1 fruit fly cellular context compared by ENCODE assay signal in genomic region chr2L:13295978-13296702, dm6.
TF ChIP-seq lines count a peak whose summit lies in the region.

No protein-coding gene starts in this region.

TF ChIP-seq in whole organism, embryonic, 481 proteins besides CTCF, POLR2A, EP300 and RAD21 (continued from another document):
- peak; percentile 79 for TF ChIP-seq abd-A (tag; optimal IDR thresholded peaks at IDR 0.05; lab: Kevin White, UChicago)
- peak; percentile 88 for TF ChIP-seq stwl (tag; optimal IDR thresholded peaks at IDR 0.05; lab: Kevin White, UChicago)
- peak; percentile 96 for TF ChIP-seq CG10321 (GFP tag; IDR thresholded peaks at IDR 0.05; lab: Robert Waterston, UW)
- TF ChIP-seq CG3995 (GFP tag; optimal IDR thresholded peaks at IDR 0.05; lab: Kevin White, UChicago): no peak
- 0 out of 3 replicates have a peak, but pooled peaks have one; percentile 38 for TF ChIP-seq CG16813 (GFP tag; IDR thresholded peaks at IDR 0.05; lab: Robert Waterston, UW; ENCODE audit: partially characterized antibody)
- TF ChIP-seq CG8281 (tag; optimal IDR thresholded peaks at IDR 0.05; lab: Kevin White, UChicago): no peak
- peak; percentile 40; the same call in 1 of the 2 replicates for TF ChIP-seq Scr (GFP tag; IDR thresholded peaks at IDR 0.05; lab: Robert Waterston, UW; ENCODE audit: partially characterized antibody)
- no peak for TF ChIP-seq klu (GFP tag; IDR thresholded peaks at IDR 0.05; lab: Robert Waterston, UW)
- TF ChIP-seq CG4328 (GFP tag; optimal IDR thresholded peaks at IDR 0.05; lab: Kevin White, UChicago): no peak
- TF ChIP-seq pzg (GFP tag; optimal IDR thresholded peaks at IDR 0.05; lab: Kevin White, UChicago): peak; percentile 85
- 0 out of 2 replicates have a peak, but pooled peaks have one; percentile 23 for TF ChIP-seq Rfx (GFP tag; IDR thresholded peaks at IDR 0.05; lab: Robert Waterston, UW)
- no peak for TF ChIP-seq CG4730 (GFP tag; IDR thresholded peaks at IDR 0.05; lab: Robert Waterston, UW)
- TF ChIP-seq CG15696 (tag; optimal IDR thresholded peaks at IDR 0.05; lab: Kevin White, UChicago): no peak
- peak; percentile 60; the same call in 1 of the 2 replicates for TF ChIP-seq amos (GFP tag; IDR thresholded peaks at IDR 0.05; lab: Robert Waterston, UW; ENCODE audit: partially characterized antibody)
- TF ChIP-seq disco-r (GFP tag; optimal IDR thresholded peaks at IDR 0.05; lab: Kevin White, UChicago): peak; percentile 9
- TF ChIP-seq Fer1 (GFP tag; optimal IDR thresholded peaks at IDR 0.05; lab: Kevin White, UChicago): peak; percentile 22
- no peak for TF ChIP-seq NFAT (GFP tag; IDR thresholded peaks at IDR 0.05; lab: Robert Waterston, UW)
- TF ChIP-seq CG1832 (GFP tag; optimal IDR thresholded peaks at IDR 0.05; lab: Kevin White, UChicago): peak; percentile 57
- TF ChIP-seq CG17186 (GFP tag; optimal IDR thresholded peaks at IDR 0.05; lab: Kevin White, UChicago): peak; percentile 44
- TF ChIP-seq Vsx1 (GFP tag; optimal IDR thresholded peaks at IDR 0.05; lab: Kevin White, UChicago): no peak
- TF ChIP-seq chm (GFP tag; IDR thresholded peaks at IDR 0.05; lab: Robert Waterston, UW): no peak
- TF ChIP-seq Stat92E (GFP tag; optimal IDR thresholded peaks at IDR 0.05; lab: Kevin White, UChicago): peak in 1 of 3 experiments; percentile 26
- TF ChIP-seq Oli (tag; optimal IDR thresholded peaks at IDR 0.05; lab: Kevin White, UChicago): no peak
- TF ChIP-seq nmo (GFP tag; optimal IDR thresholded peaks at IDR 0.05; lab: Kevin White, UChicago): peak; percentile 70
- TF ChIP-seq slou (GFP tag; optimal IDR thresholded peaks at IDR 0.05; lab: Kevin White, UChicago): no peak
- peak; percentile 39; the same call in 1 of the 4 replicates for TF ChIP-seq Dll (GFP tag; IDR thresholded peaks at IDR 0.05; lab: Robert Waterston, UW; ENCODE audit: partially characterized antibody)
- peak; percentile 46 for TF ChIP-seq Mes4 (GFP tag; optimal IDR thresholded peaks at IDR 0.05; lab: Kevin White, UChicago)
- TF ChIP-seq toy (GFP tag; IDR thresholded peaks at IDR 0.05; lab: Robert Waterston, UW): no peak
- no peak for TF ChIP-seq D19A (tag; optimal IDR thresholded peaks at IDR 0.05; lab: Kevin White, UChicago)
- peak; percentile 27 for TF ChIP-seq CG9797 (GFP tag; optimal IDR thresholded peaks at IDR 0.05; lab: Kevin White, UChicago)
- TF ChIP-seq CG8290 (GFP tag; optimal IDR thresholded peaks at IDR 0.05; lab: Kevin White, UChicago): peak; percentile 13
- TF ChIP-seq CG8290 (tag; optimal IDR thresholded peaks at IDR 0.05; lab: Kevin White, UChicago): no peak
- TF ChIP-seq onecut (GFP tag; IDR thresholded peaks at IDR 0.05; lab: Robert Waterston, UW): peak; percentile 97
- peak; percentile 43 for TF ChIP-seq zen (tag; optimal IDR thresholded peaks at IDR 0.05; lab: Kevin White, UChicago)
- no peak for TF ChIP-seq ro (GFP tag; IDR thresholded peaks at IDR 0.05; lab: Robert Waterston, UW)
- TF ChIP-seq CG42726 (GFP tag; IDR thresholded peaks at IDR 0.05; lab: Robert Waterston, UW; ENCODE audit: partially characterized antibody): 0 out of 2 replicates have a peak, but pooled peaks have one; percentile 42
- TF ChIP-seq Dip2 (GFP tag; IDR thresholded peaks at IDR 0.05; lab: Robert Waterston, UW): no peak
- peak; percentile 84 for TF ChIP-seq HmgD (GFP tag; optimal IDR thresholded peaks at IDR 0.05; lab: Kevin White, UChicago)
- no peak for TF ChIP-seq CG12942 (GFP tag; optimal IDR thresholded peaks at IDR 0.05; lab: Kevin White, UChicago)
- peak; percentile 7 for TF ChIP-seq CrebB (tag; optimal IDR thresholded peaks at IDR 0.05; lab: Kevin White, UChicago)
- peak; percentile 70 for TF ChIP-seq sd (tag; optimal IDR thresholded peaks at IDR 0.05; lab: Kevin White, UChicago)
- no peak for TF ChIP-seq Kr (GFP tag; optimal IDR thresholded peaks at IDR 0.05; lab: Kevin White, UChicago)
- no peak; the same call in 1 of the 2 replicates for TF ChIP-seq ranshi (GFP tag; IDR thresholded peaks at IDR 0.05; lab: Robert Waterston, UW)
- peak; percentile 7 for TF ChIP-seq mam (GFP tag; optimal IDR thresholded peaks at IDR 0.05; lab: Kevin White, UChicago)
- TF ChIP-seq nau (GFP tag; optimal IDR thresholded peaks at IDR 0.05; lab: Kevin White, UChicago): peak; percentile 4
- peak; percentile 39 for TF ChIP-seq Myb (GFP tag; optimal IDR thresholded peaks at IDR 0.05; lab: Kevin White, UChicago)
- peak; percentile 98 for TF ChIP-seq Dp (GFP tag; optimal IDR thresholded peaks at IDR 0.05; lab: Kevin White, UChicago)
- TF ChIP-seq nerfin-1 (tag; optimal IDR thresholded peaks at IDR 0.05; lab: Kevin White, UChicago): peak; percentile 98
- TF ChIP-seq bbx (GFP tag; IDR thresholded peaks at IDR 0.05; lab: Robert Waterston, UW; ENCODE audit: partially characterized antibody): peak; percentile 53; the same call in 1 of the 2 replicates
- peak; percentile 40 for TF ChIP-seq hkb (optimal IDR thresholded peaks at IDR 0.05; lab: Kevin White, UChicago)
- TF ChIP-seq hkb (GFP tag; IDR thresholded peaks at IDR 0.05; lab: Robert Waterston, UW): no peak
- peak; percentile 86 for TF ChIP-seq ewg (GFP tag; optimal IDR thresholded peaks at IDR 0.05; lab: Kevin White, UChicago)
- no peak for TF ChIP-seq eyg (GFP tag; optimal IDR thresholded peaks at IDR 0.05; lab: Kevin White, UChicago)
- TF ChIP-seq Poxn (GFP tag; IDR thresholded peaks at IDR 0.05; lab: Robert Waterston, UW): no peak
- TF ChIP-seq ERR (GFP tag; optimal IDR thresholded peaks at IDR 0.05; lab: Kevin White, UChicago): no peak
- peak; percentile 59 for TF ChIP-seq Blimp-1 (GFP tag; optimal IDR thresholded peaks at IDR 0.05; lab: Kevin White, UChicago)
- TF ChIP-seq CoRest (tag; optimal IDR thresholded peaks at IDR 0.05; lab: Kevin White, UChicago): no peak
- no peak for TF ChIP-seq CG3726 (GFP tag; IDR thresholded peaks at IDR 0.05; lab: Robert Waterston, UW)
- peak; percentile 52 for TF ChIP-seq MBD-R2 (GFP tag; IDR thresholded peaks at IDR 0.05; lab: Robert Waterston, UW)
- TF ChIP-seq CG13624 (GFP tag; optimal IDR thresholded peaks at IDR 0.05; lab: Kevin White, UChicago): peak; percentile 82
- peak; percentile 1 for TF ChIP-seq CG33213 (GFP tag; optimal IDR thresholded peaks at IDR 0.05; lab: Kevin White, UChicago)
- no peak for TF ChIP-seq ase (GFP tag; IDR thresholded peaks at IDR 0.05; lab: Robert Waterston, UW)
- TF ChIP-seq MESR4 (GFP tag; optimal IDR thresholded peaks at IDR 0.05; lab: Kevin White, UChicago): peak; percentile 72
- TF ChIP-seq trem (tag; optimal IDR thresholded peaks at IDR 0.05; lab: Kevin White, UChicago): peak; percentile 47
- no peak for TF ChIP-seq CG32772 (GFP tag; IDR thresholded peaks at IDR 0.05; lab: Robert Waterston, UW)
- no peak for TF ChIP-seq Rx (GFP tag; IDR thresholded peaks at IDR 0.05; lab: Robert Waterston, UW)
- no peak for TF ChIP-seq Ssrp (tag; optimal IDR thresholded peaks at IDR 0.05; lab: Kevin White, UChicago)
- peak; percentile 48 for TF ChIP-seq Sin3A (optimal IDR thresholded peaks at IDR 0.05; lab: Kevin White, UChicago)
- peak in 1 of 2 experiments; percentile 42 for TF ChIP-seq crp (GFP tag; optimal IDR thresholded peaks at IDR 0.05; lab: Kevin White, UChicago)
- no peak for TF ChIP-seq CG5245 (GFP tag; optimal IDR thresholded peaks at IDR 0.05; lab: Kevin White, UChicago)
- TF ChIP-seq CG15601 (tag; optimal IDR thresholded peaks at IDR 0.05; lab: Kevin White, UChicago): no peak
- TF ChIP-seq CG3281 (GFP tag; optimal IDR thresholded peaks at IDR 0.05; lab: Kevin White, UChicago): peak; percentile 100
- TF ChIP-seq ato (GFP tag; IDR thresholded peaks at IDR 0.05; lab: Robert Waterston, UW; ENCODE audit: partially characterized antibody): 0 out of 2 replicates have a peak, but pooled peaks have one; percentile 48
- TF ChIP-seq pho (GFP tag; optimal IDR thresholded peaks at IDR 0.05; lab: Kevin White, UChicago): no peak
- no peak for TF ChIP-seq cad (GFP tag; optimal IDR thresholded peaks at IDR 0.05; lab: Kevin White, UChicago)
- TF ChIP-seq maf-S (GFP tag; optimal IDR thresholded peaks at IDR 0.05; lab: Kevin White, UChicago): no peak
- no peak for TF ChIP-seq Drgx (GFP tag; IDR thresholded peaks at IDR 0.05; lab: Robert Waterston, UW)
- peak; percentile 51 for TF ChIP-seq Ets97D (GFP tag; optimal IDR thresholded peaks at IDR 0.05; lab: Kevin White, UChicago)
- TF ChIP-seq sim (GFP tag; IDR thresholded peaks at IDR 0.05; lab: Robert Waterston, UW): no peak
- TF ChIP-seq CG11504 (tag; optimal IDR thresholded peaks at IDR 0.05; lab: Kevin White, UChicago): no peak
- no peak for TF ChIP-seq HLH3B (GFP tag; IDR thresholded peaks at IDR 0.05; lab: Robert Waterston, UW)
- no peak for TF ChIP-seq CG4854 (GFP tag; optimal IDR thresholded peaks at IDR 0.05; lab: Kevin White, UChicago)
- TF ChIP-seq CG12155 (GFP tag; optimal IDR thresholded peaks at IDR 0.05; lab: Kevin White, UChicago): peak; percentile 43
- no peak for TF ChIP-seq unpg (GFP tag; optimal IDR thresholded peaks at IDR 0.05; lab: Kevin White, UChicago)
- TF ChIP-seq CG4360 (GFP tag; IDR thresholded peaks at IDR 0.05; lab: Robert Waterston, UW): peak; percentile 17; the same call in 1 of the 2 replicates
- TF ChIP-seq chinmo (GFP tag; IDR thresholded peaks at IDR 0.05; lab: Robert Waterston, UW; ENCODE audit: partially characterized antibody): peak; percentile 54; the same call in 3 of the 4 replicates
- no peak for TF ChIP-seq CG13894 (tag; optimal IDR thresholded peaks at IDR 0.05; lab: Kevin White, UChicago)
- TF ChIP-seq pros (GFP tag; optimal IDR thresholded peaks at IDR 0.05; lab: Kevin White, UChicago): no peak
- peak; percentile 76 for TF ChIP-seq CG2199 (GFP tag; IDR thresholded peaks at IDR 0.05; lab: Robert Waterston, UW)
- no peak for TF ChIP-seq CG18619 (GFP tag; optimal IDR thresholded peaks at IDR 0.05; lab: Kevin White, UChicago)
- TF ChIP-seq gro (GFP tag; optimal IDR thresholded peaks at IDR 0.05; lab: Kevin White, UChicago): peak; percentile 70
- TF ChIP-seq CG3847 (GFP tag; IDR thresholded peaks at IDR 0.05; lab: Robert Waterston, UW): peak; percentile 67
- TF ChIP-seq NfI (GFP tag; optimal IDR thresholded peaks at IDR 0.05; lab: Kevin White, UChicago): no peak
- TF ChIP-seq sna (GFP tag; IDR thresholded peaks at IDR 0.05; lab: Robert Waterston, UW; ENCODE audit: partially characterized antibody): peak; percentile 43; the same call in 1 of the 2 replicates
- TF ChIP-seq knrl (GFP tag; IDR thresholded peaks at IDR 0.05; lab: Robert Waterston, UW; ENCODE audit: partially characterized antibody): peak; percentile 55; the same call in 2 of the 3 replicates
- TF ChIP-seq H2.0 (GFP tag; IDR thresholded peaks at IDR 0.05; lab: Robert Waterston, UW): no peak
- TF ChIP-seq ham (GFP tag; IDR thresholded peaks at IDR 0.05; lab: Robert Waterston, UW): no peak
- no peak for TF ChIP-seq danr (GFP tag; IDR thresholded peaks at IDR 0.05; lab: Robert Waterston, UW)
- peak; percentile 77 for TF ChIP-seq CG2116 (GFP tag; optimal IDR thresholded peaks at IDR 0.05; lab: Kevin White, UChicago)
- TF ChIP-seq HLH54F (GFP tag; optimal IDR thresholded peaks at IDR 0.05; lab: Kevin White, UChicago): no peak
- TF ChIP-seq YL-1 (GFP tag; optimal IDR thresholded peaks at IDR 0.05; lab: Kevin White, UChicago): peak; percentile 90
- no peak for TF ChIP-seq CG5180 (GFP tag; optimal IDR thresholded peaks at IDR 0.05; lab: Kevin White, UChicago)
- peak; percentile 60 for TF ChIP-seq Bgb (GFP tag; IDR thresholded peaks at IDR 0.05; lab: Robert Waterston, UW; ENCODE audit: partially characterized antibody)
- peak; percentile 79 for TF ChIP-seq HmgZ (tag; optimal IDR thresholded peaks at IDR 0.05; lab: Kevin White, UChicago)
- TF ChIP-seq Opbp (GFP tag; IDR thresholded peaks at IDR 0.05; lab: Robert Waterston, UW; ENCODE audit: partially characterized antibody): peak; percentile 72
- TF ChIP-seq CG13296 (GFP tag; optimal IDR thresholded peaks at IDR 0.05; lab: Kevin White, UChicago): peak; percentile 18
- peak; percentile 39 for TF ChIP-seq Sry-δ (GFP tag; optimal IDR thresholded peaks at IDR 0.05; lab: Kevin White, UChicago)
- no peak for TF ChIP-seq tna (GFP tag; IDR thresholded peaks at IDR 0.05; lab: Robert Waterston, UW; ENCODE audit: partially characterized antibody)
- TF ChIP-seq ftz-f1 (GFP tag; optimal IDR thresholded peaks at IDR 0.05; lab: Kevin White, UChicago): peak; percentile 12
- peak; percentile 26; the same call in 1 of the 2 replicates for TF ChIP-seq vvl (GFP tag; IDR thresholded peaks at IDR 0.05; lab: Robert Waterston, UW)
- peak; percentile 70 for TF ChIP-seq sens (GFP tag; lab: Kevin White, UChicago)
- peak; percentile 88 for TF ChIP-seq Med (GFP tag; lab: Kevin White, UChicago)
- peak; percentile 21 for TF ChIP-seq kay (GFP tag; optimal IDR thresholded peaks at IDR 0.05; lab: Kevin White, UChicago)
- peak; percentile 25 for TF ChIP-seq gfzf (GFP tag; optimal IDR thresholded peaks at IDR 0.05; lab: Kevin White, UChicago)
- TF ChIP-seq E2f2 (GFP tag; IDR thresholded peaks at IDR 0.05; lab: Robert Waterston, UW): peak; percentile 99
- TF ChIP-seq BEAF-32 (GFP tag; optimal IDR thresholded peaks at IDR 0.05; lab: Kevin White, UChicago): peak; percentile 37
- peak; percentile 1 for TF ChIP-seq CG2120 (GFP tag; optimal IDR thresholded peaks at IDR 0.05; lab: Kevin White, UChicago)
- TF ChIP-seq B-H1 (GFP tag; IDR thresholded peaks at IDR 0.05; lab: Robert Waterston, UW): no peak
- peak; percentile 39 for TF ChIP-seq CG15479 (GFP tag; optimal IDR thresholded peaks at IDR 0.05; lab: Kevin White, UChicago)
- peak; percentile 47; the same call in 1 of the 3 replicates for TF ChIP-seq CG34422 (GFP tag; IDR thresholded peaks at IDR 0.05; lab: Robert Waterston, UW)
- TF ChIP-seq CG7839 (tag; optimal IDR thresholded peaks at IDR 0.05; lab: Kevin White, UChicago): no peak
- peak; percentile 56 for TF ChIP-seq CG12659 (GFP tag; optimal IDR thresholded peaks at IDR 0.05; lab: Kevin White, UChicago)
- no peak for TF ChIP-seq phol (tag; optimal IDR thresholded peaks at IDR 0.05; lab: Kevin White, UChicago)
- TF ChIP-seq CG4617 (GFP tag; optimal IDR thresholded peaks at IDR 0.05; lab: Kevin White, UChicago; ENCODE audit: borderline replicate concordance): peak; percentile 89
- no peak for TF ChIP-seq Meics (GFP tag; optimal IDR thresholded peaks at IDR 0.05; lab: Kevin White, UChicago)
- TF ChIP-seq CG10366 (GFP tag; IDR thresholded peaks at IDR 0.05; lab: Robert Waterston, UW): no peak
- no peak for TF ChIP-seq pita (GFP tag; optimal IDR thresholded peaks at IDR 0.05; lab: Kevin White, UChicago)
